Worm (Caenorhabditis elegans) whole organism, young adult: ENCODE results near the gene T02B11.6.
"Not testable (repeated sequence)": the region's sequence is repeated elsewhere in the genome, so short reads cannot be mapped to it uniquely, and the experiment has no call there.

Source experiments
- C06A6.2 ChIP-seq: fragments of 200-800 bp; sonication (Bioruptor generic); conservative IDR thresholded peaks from 2 replicates; pipeline ENCODE4 v1.3.6; 2022; ENCODE audit warnings: missing genetic modification characterization, missing compliant biosample characterization
- C17E4.6 ChIP-seq: fragments of 200-800 bp; sonication (Bioruptor generic); IDR thresholded peaks from 2 replicates; pipeline ENCODE4 v1.3.6; 2022; ENCODE audit warnings: missing genetic modification reagents, missing genetic modification characterization, missing compliant biosample characterization
- D2030.7 ChIP-seq: fragments of 200-800 bp; sonication (Bioruptor generic); IDR thresholded peaks from 2 replicates; pipeline ENCODE4 v1.3.6; 2022; ENCODE audit warnings: missing genetic modification reagents, missing genetic modification characterization, missing compliant biosample characterization
- F22D6.2 ChIP-seq: sonication (generic microtip); optimal IDR thresholded peaks from 2 replicates; lab custom pipeline; 2016; ENCODE audit warnings: mild to moderate bottlenecking, missing genetic modification characterization, missing compliant biosample characterization
- F23B12.7 ChIP-seq: sonication (generic microtip); optimal IDR thresholded peaks from 2 replicates; lab custom pipeline; 2017; ENCODE audit warnings: missing genetic modification characterization, mild to moderate bottlenecking, missing compliant biosample characterization, antibody characterized with exemption, moderate library complexity; ENCODE audit not compliant: insufficient read depth
- F37B4.10 ChIP-seq: fragments of 200-800 bp; sonication (Bioruptor generic); IDR thresholded peaks from 2 replicates; pipeline ENCODE4 v1.3.6; 2022; ENCODE audit warnings: missing genetic modification characterization, missing compliant biosample characterization
- F57A8.1 ChIP-seq: fragments of 200-800 bp; sonication (Bioruptor generic); optimal IDR thresholded peaks from 2 replicates; lab custom pipeline; 2018; ENCODE audit warnings: mild to moderate bottlenecking, missing genetic modification characterization, moderate library complexity, missing compliant biosample characterization
- F57C9.4 ChIP-seq: sonication (generic microtip); optimal IDR thresholded peaks from 2 replicates; lab custom pipeline; 2017; ENCODE audit warnings: mild to moderate bottlenecking, missing genetic modification characterization, missing compliant biosample characterization
- T26A5.8 ChIP-seq: sonication (generic microtip); optimal IDR thresholded peaks from 2 replicates; lab custom pipeline; 2016; ENCODE audit warnings: missing genetic modification characterization, missing compliant biosample characterization
- attf-3 ChIP-seq: fragments of 200-800 bp; sonication (Bioruptor generic); conservative IDR thresholded peaks from 2 replicates; pipeline ENCODE4 v1.3.6; 2022; ENCODE audit warnings: missing genetic modification reagents, missing genetic modification characterization, missing compliant biosample characterization
- attf-5 ChIP-seq: fragments of 200-800 bp; sonication (Bioruptor generic); optimal IDR thresholded peaks from 2 replicates; lab custom pipeline; 2018; ENCODE audit warnings: mild to moderate bottlenecking, missing genetic modification characterization, missing compliant biosample characterization
- cebp-1 ChIP-seq, 2 experiments: fragments of 200-800 bp in 1 of 2; sonication (Bioruptor generic) in 1 of 2; sonication (generic microtip) in 1 of 2; IDR thresholded peaks in 1 of 2; optimal IDR thresholded peaks in 1 of 2; 2 replicates each; pipeline versions ENCODE4 v1.3.6 to Lab custom; 2017 to 2022; ENCODE audit warnings: missing compliant biosample characterization in 2 of 2, missing genetic modification characterization in 2 of 2, mild to moderate bottlenecking in 1 of 2, missing genetic modification reagents in 1 of 2, moderate library complexity in 1 of 2
- ceh-79 ChIP-seq: sonication (generic microtip); optimal IDR thresholded peaks from 2 replicates; lab custom pipeline; 2017; ENCODE audit warnings: mild to moderate bottlenecking, missing genetic modification characterization, missing compliant biosample characterization
- ceh-91 ChIP-seq: fragments of 200-800 bp; sonication (Bioruptor generic); IDR thresholded peaks from 2 replicates; pipeline ENCODE4 v1.3.6; 2022; ENCODE audit warnings: missing genetic modification reagents, missing genetic modification characterization, missing compliant biosample characterization
- egl-18 ChIP-seq: fragments of 200-800 bp; sonication (Bioruptor generic); IDR thresholded peaks from 2 replicates; pipeline ENCODE4 v1.3.6; 2022; ENCODE audit warnings: missing genetic modification reagents, missing genetic modification characterization, missing compliant biosample characterization
- egrh-3 ChIP-seq: fragments of 200-800 bp; sonication (Bioruptor generic); IDR thresholded peaks from 2 replicates; pipeline ENCODE4 v1.3.6; 2022; ENCODE audit warnings: missing genetic modification reagents, missing genetic modification characterization, missing compliant biosample characterization
- ekl-4 ChIP-seq: fragments of 200-800 bp; sonication (Bioruptor generic); IDR thresholded peaks from 2 replicates; pipeline ENCODE4 v1.3.6; 2022; ENCODE audit warnings: missing genetic modification reagents, missing genetic modification characterization, missing compliant biosample characterization
- gei-17 ChIP-seq: fragments of 200-800 bp; sonication (Bioruptor generic); optimal IDR thresholded peaks from 2 replicates; lab custom pipeline; 2018; ENCODE audit warnings: mild to moderate bottlenecking, missing genetic modification characterization, missing compliant biosample characterization
- lin-26 ChIP-seq: fragments of 200-800 bp; sonication (Bioruptor generic); IDR thresholded peaks from 2 replicates; pipeline ENCODE4 v1.3.6; 2022; ENCODE audit warnings: missing genetic modification reagents, missing genetic modification characterization, missing compliant biosample characterization
- lin-54 ChIP-seq: fragments of 200-800 bp; sonication (Bioruptor generic); optimal IDR thresholded peaks from 2 replicates; lab custom pipeline; 2018; ENCODE audit warnings: mild to moderate bottlenecking, missing genetic modification characterization, missing compliant biosample characterization
- lir-1 ChIP-seq: fragments of 200-800 bp; sonication (Bioruptor generic); conservative IDR thresholded peaks from 2 replicates; pipeline ENCODE4 v1.3.6; 2022; ENCODE audit warnings: missing genetic modification reagents, missing genetic modification characterization, missing compliant biosample characterization
- lsy-27 ChIP-seq: sonication (generic microtip); optimal IDR thresholded peaks from 2 replicates; lab custom pipeline; 2017; ENCODE audit warnings: missing genetic modification characterization, mild to moderate bottlenecking, missing compliant biosample characterization, antibody characterized with exemption, missing genotype, borderline replicate concordance; ENCODE audit not compliant: insufficient read depth
- madf-10 ChIP-seq: sonication (generic microtip); optimal IDR thresholded peaks from 2 replicates; lab custom pipeline; 2016; ENCODE audit warnings: mild to moderate bottlenecking, missing genetic modification characterization, missing compliant biosample characterization
- madf-6 ChIP-seq: fragments of 200-800 bp; sonication (Bioruptor generic); IDR thresholded peaks from 2 replicates; pipeline ENCODE4 v1.3.6; 2022; ENCODE audit warnings: missing genetic modification reagents, missing genetic modification characterization, missing compliant biosample characterization
- mcd-1 ChIP-seq: fragments of 200-800 bp; sonication (Bioruptor generic); IDR thresholded peaks from 2 replicates; pipeline ENCODE4 v1.3.6; 2022; ENCODE audit warnings: missing genetic modification reagents, missing genetic modification characterization, missing compliant biosample characterization
- nfya-2 ChIP-seq: fragments of 200-800 bp; sonication (Bioruptor generic); IDR thresholded peaks from 2 replicates; pipeline ENCODE4 v1.3.6; 2022; ENCODE audit warnings: missing genetic modification reagents, missing genetic modification characterization, missing compliant biosample characterization
- pbrm-1 ChIP-seq: fragments of 200-800 bp; sonication (Bioruptor generic); IDR thresholded peaks from 2 replicates; pipeline ENCODE4 v1.3.6; 2022; ENCODE audit warnings: missing genetic modification reagents, missing genetic modification characterization, missing compliant biosample characterization
- rpc-1 ChIP-seq, 2 experiments: fragments of 150-350 bp in 1 of 2; sonication (generic microtip) in 1 of 2; optimal IDR thresholded peaks; 2 replicates each; lab custom pipeline; 2014 to 2018; ENCODE audit warnings: missing biosample characterization in 1 of 2, missing genetic modification characterization in 1 of 2, missing genetic modification reagents in 1 of 2, missing genotype in 1 of 2
- snpc-1.1 ChIP-seq: sonication (generic microtip); optimal IDR thresholded peaks from 2 replicates; lab custom pipeline; 2017; ENCODE audit warnings: missing genetic modification characterization, mild to moderate bottlenecking, missing compliant biosample characterization, antibody characterized with exemption, moderate library complexity, missing genotype, missing genetic modification reagents; ENCODE audit not compliant: insufficient read depth
- snpc-1.3 ChIP-seq: sonication (generic microtip); optimal IDR thresholded peaks from 2 replicates; lab custom pipeline; 2017; ENCODE audit warnings: missing genetic modification characterization, mild to moderate bottlenecking, missing compliant biosample characterization, antibody characterized with exemption, moderate library complexity, missing genotype, missing genetic modification reagents; ENCODE audit not compliant: insufficient read depth
- somi-1 ChIP-seq: fragments of 200-800 bp; sonication (Bioruptor generic); optimal IDR thresholded peaks from 2 replicates; lab custom pipeline; 2018; ENCODE audit warnings: mild to moderate bottlenecking, missing genetic modification characterization, missing compliant biosample characterization
- tbp1 ChIP-seq: fragments of 200-800 bp; sonication (Bioruptor generic); optimal IDR thresholded peaks from 2 replicates; lab custom pipeline; 2018; ENCODE audit warnings: mild to moderate bottlenecking, missing genetic modification characterization, missing compliant biosample characterization
- tbx-9 ChIP-seq: sonication (generic microtip); optimal IDR thresholded peaks from 2 replicates; lab custom pipeline; 2016; ENCODE audit warnings: borderline replicate concordance, missing genetic modification characterization, inconsistent platforms, missing compliant biosample characterization
- ztf-18 ChIP-seq: sonication (generic microtip); optimal IDR thresholded peaks from 2 replicates; lab custom pipeline; 2016; ENCODE audit warnings: missing genotype, mild to moderate bottlenecking, missing genetic modification characterization, missing compliant biosample characterization
- ztf-6 ChIP-seq: fragments of 200-800 bp; sonication (Bioruptor generic); IDR thresholded peaks from 2 replicates; pipeline ENCODE4 v1.3.6; 2022; ENCODE audit warnings: missing genetic modification reagents, missing genetic modification characterization, missing compliant biosample characterization

T02B11.6 gene

ce11 chrV:893437-894018 lies 4.4 kb upstream of the T02B11.6 start, which contains the start of the genes srlf-23 and srlf-20:
Gene srlf-23 (minus strand): TSS chrV:893537.
Gene srlf-20 (plus strand): TSS chrV:893968.
- TF ChIP-seq F22D6.2 (tag; lab: Kevin White, UChicago) (no peak), pbrm-1 (GFP tag; lab: Robert Waterston, UW) (no peak), lsy-27 (tag; lab: Kevin White, UChicago) (no peak), snpc-1.1 (tag; lab: Kevin White, UChicago) (no peak), mcd-1 (GFP tag; lab: Robert Waterston, UW) (no peak), somi-1 (GFP tag; lab: Kevin White, UChicago) (no peak), gei-17 (GFP tag; lab: Kevin White, UChicago) (no peak), lin-54 (no peak), F57C9.4 (tag; lab: Kevin White, UChicago) (no peak), F57A8.1 (GFP tag; lab: Kevin White, UChicago) (no peak), ceh-79 (no peak), ztf-6 (no peak), tbp1 (GFP tag; lab: Kevin White, UChicago) (no peak), madf-6 (no peak), ztf-18 (no peak), ceh-91 (GFP tag; lab: Robert Waterston, UW) (no peak), cebp-1 (GFP tag; IDR thresholded peaks at IDR 0.05; lab: Robert Waterston, UW) (no peak), cebp-1 (tag; optimal IDR thresholded peaks at IDR 0.05; lab: Kevin White, UChicago) (no peak), egrh-3 (GFP tag; lab: Robert Waterston, UW) (no peak), lir-1 (GFP tag; lab: Robert Waterston, UW) (no peak)

ce11 chrV:890835-891234 lies 1.7 kb upstream of the T02B11.6 start, which contains the start of gene srlf-22:
Gene srlf-22 (plus strand): TSS chrV:891135.
- not testable (repeated sequence) for TF ChIP-seq tbx-9 (tag; lab: Kevin White, UChicago); T26A5.8 (tag; lab: Kevin White, UChicago); D2030.7 (GFP tag; lab: Robert Waterston, UW)

- no peak for TF ChIP-seq attf-5 (GFP tag; lab: Kevin White, UChicago)
- TF ChIP-seq D2030.7 (GFP tag; lab: Robert Waterston, UW), result no peak
- TF ChIP-seq ekl-4 (GFP tag; lab: Robert Waterston, UW), result no peak
- TF ChIP-seq attf-3 (GFP tag; lab: Robert Waterston, UW), result no peak
- TF ChIP-seq egl-18 (GFP tag; lab: Robert Waterston, UW), result no peak
- TF ChIP-seq lin-26, result no peak
- no peak for TF ChIP-seq F22D6.2 (tag; lab: Kevin White, UChicago)
- no peak for TF ChIP-seq madf-10 (tag; lab: Kevin White, UChicago)
- TF ChIP-seq lin-54, result no peak
- no peak for TF ChIP-seq C17E4.6 (GFP tag; lab: Robert Waterston, UW)
- no peak for TF ChIP-seq snpc-1.3 (tag; lab: Kevin White, UChicago)
- TF ChIP-seq C06A6.2 (GFP tag; lab: Robert Waterston, UW), result no peak
- TF ChIP-seq nfya-2 (GFP tag; lab: Robert Waterston, UW), result no peak
- TF ChIP-seq rpc-1 (optimal IDR thresholded peaks at IDR 0.05; lab: Kevin White, UChicago), result no peak
- TF ChIP-seq rpc-1 (tag; optimal IDR thresholded peaks at IDR 0.05; lab: Kevin White, UChicago), result no peak
- no peak for TF ChIP-seq F37B4.10 (GFP tag; lab: Robert Waterston, UW)
- no peak for TF ChIP-seq F23B12.7 (tag; lab: Kevin White, UChicago)
Measured at ce11 chrV:890423-890822, 1.3 kb upstream of the T02B11.6 start, which contains the start of gene srlf-21. Gene srlf-21 (minus strand): TSS chrV:890523.
